Fruit fly (Drosophila melanogaster) whole organism, embryonic: Measurements from ENCODE around the gene CG14043.
A peak's percentile ranks its signal among the peaks of the same experiment; 100 is the strongest.

Experiments
- Adf1 ChIP-seq: fragments of 200-800 bp; sonication (Bioruptor generic); IDR thresholded peaks from 2 replicates; pipeline ENCODE4 v1.3.6; 2022; ENCODE audit warnings: missing biosample characterization, missing genetic modification characterization
- Aef1 ChIP-seq: fragments of 200-800 bp; sonication (Bioruptor generic); IDR thresholded peaks from 3 replicates; pipeline ENCODE4 v1.3.6; 2022; ENCODE audit warnings: missing biosample characterization, missing genetic modification characterization
- C15 ChIP-seq: fragments of 200-800 bp; sonication (Bioruptor generic); IDR thresholded peaks from 3 replicates; pipeline ENCODE4 v1.3.6; 2022; ENCODE audit warnings: missing biosample characterization, missing genetic modification characterization
- CG10267 ChIP-seq: fragments of 200-800 bp; sonication (Bioruptor generic); optimal IDR thresholded peaks from 2 replicates; lab custom pipeline; 2018; ENCODE audit warnings: missing biosample characterization, mild to moderate bottlenecking, missing genetic modification characterization, moderate library complexity
- CG12219 ChIP-seq: fragments of 200-800 bp; sonication (Bioruptor generic); optimal IDR thresholded peaks from 3 replicates; lab custom pipeline; 2018; ENCODE audit warnings: missing biosample characterization, mild to moderate bottlenecking, missing genetic modification characterization
- CG13424 ChIP-seq: fragments of 200-800 bp; sonication (Bioruptor generic); optimal IDR thresholded peaks from 2 replicates; lab custom pipeline; 2019; ENCODE audit warnings: missing biosample characterization, mild to moderate bottlenecking, missing genetic modification characterization, moderate library complexity
- CG14050 ChIP-seq: fragments of 200-800 bp; sonication (Bioruptor generic); IDR thresholded peaks from 3 replicates; pipeline ENCODE4 v1.3.6; 2022; ENCODE audit warnings: missing biosample characterization, missing genetic modification characterization
- CG15479 ChIP-seq: fragments of 200-800 bp; sonication (Bioruptor generic); optimal IDR thresholded peaks from 3 replicates; lab custom pipeline; 2019; ENCODE audit warnings: missing biosample characterization, mild to moderate bottlenecking, missing genetic modification characterization, moderate library complexity
- CG16813 ChIP-seq: fragments of 200-800 bp; sonication (Bioruptor generic); IDR thresholded peaks from 3 replicates; pipeline ENCODE4 v1.3.6; 2022; ENCODE audit warnings: missing biosample characterization, missing genetic modification characterization; ENCODE audit not compliant: partially characterized antibody
- CG17829 ChIP-seq: fragments of 200-800 bp; optimal IDR thresholded peaks from 2 replicates; lab custom pipeline; 2019; ENCODE audit warnings: missing biosample characterization, mild to moderate bottlenecking, missing genetic modification characterization, moderate library complexity
- CG17912 ChIP-seq: fragments of 200-800 bp; sonication (Bioruptor generic); optimal IDR thresholded peaks from 2 replicates; lab custom pipeline; 2018; ENCODE audit warnings: missing biosample characterization, mild to moderate bottlenecking, missing genetic modification characterization
- CG1832 ChIP-seq: fragments of 200-800 bp; sonication (Bioruptor generic); optimal IDR thresholded peaks from 2 replicates; lab custom pipeline; 2017; ENCODE audit warnings: missing biosample characterization, mild to moderate bottlenecking, missing genetic modification characterization, inconsistent platforms
- CG18619 ChIP-seq: fragments of 200-800 bp; sonication (Bioruptor generic); optimal IDR thresholded peaks from 3 replicates; lab custom pipeline; 2017; ENCODE audit warnings: missing biosample characterization, mild to moderate bottlenecking, missing genetic modification characterization
- CG2199 ChIP-seq: fragments of 200-800 bp; sonication (Bioruptor generic); IDR thresholded peaks from 3 replicates; pipeline ENCODE4 v1.3.6; 2022; ENCODE audit warnings: missing biosample characterization, missing genetic modification characterization
- CG2202 ChIP-seq: fragments of 200-800 bp; sonication (Bioruptor generic); optimal IDR thresholded peaks from 2 replicates; lab custom pipeline; 2018; ENCODE audit warnings: missing biosample characterization, mild to moderate bottlenecking, missing genetic modification characterization
- CG31388 ChIP-seq: fragments of 200-800 bp; sonication (Bioruptor generic); optimal IDR thresholded peaks from 2 replicates; lab custom pipeline; 2016; ENCODE audit warnings: missing biosample characterization, missing genetic modification characterization
- CG3281 ChIP-seq: fragments of 200-800 bp; sonication (Bioruptor generic); optimal IDR thresholded peaks from 3 replicates; lab custom pipeline; 2017; ENCODE audit warnings: missing biosample characterization, mild to moderate bottlenecking, missing genetic modification characterization
- CG4404 ChIP-seq: fragments of 200-800 bp; sonication (Bioruptor generic); IDR thresholded peaks from 2 replicates; pipeline ENCODE4 v1.3.6; 2022; ENCODE audit warnings: missing biosample characterization, missing genetic modification characterization
- CG9797 ChIP-seq: fragments of 200-800 bp; sonication (Bioruptor generic); optimal IDR thresholded peaks from 3 replicates; lab custom pipeline; 2018; ENCODE audit warnings: missing biosample characterization, mild to moderate bottlenecking, missing genetic modification characterization
- CG9817 ChIP-seq: fragments of 200-800 bp; sonication (Bioruptor generic); optimal IDR thresholded peaks from 2 replicates; lab custom pipeline; 2018; ENCODE audit warnings: missing biosample characterization, mild to moderate bottlenecking, missing genetic modification characterization, moderate library complexity
- D19A ChIP-seq: fragments of 200-800 bp; optimal IDR thresholded peaks from 3 replicates; lab custom pipeline; 2019; ENCODE audit warnings: missing biosample characterization, mild to moderate bottlenecking, missing genetic modification characterization, moderate library complexity
- D19B ChIP-seq: fragments of 200-800 bp; sonication (Bioruptor generic); optimal IDR thresholded peaks from 2 replicates; lab custom pipeline; 2017; ENCODE audit warnings: missing biosample characterization, mild to moderate bottlenecking, missing genetic modification characterization
- Dll ChIP-seq: fragments of 200-800 bp; sonication (Bioruptor generic); IDR thresholded peaks from 4 replicates; pipeline ENCODE4 v1.3.6; 2022; ENCODE audit warnings: missing biosample characterization, missing genetic modification characterization; ENCODE audit not compliant: partially characterized antibody
- Gsc ChIP-seq: fragments of 200-800 bp; sonication (Bioruptor generic); IDR thresholded peaks from 2 replicates; pipeline ENCODE4 v1.3.6; 2022; ENCODE audit warnings: missing biosample characterization, missing genetic modification characterization
- Mes4 ChIP-seq: fragments of 200-800 bp; sonication (Bioruptor generic); optimal IDR thresholded peaks from 2 replicates; lab custom pipeline; 2016; ENCODE audit warnings: missing biosample characterization, missing genetic modification characterization
- Taf1 ChIP-seq: fragments of 200-800 bp; sonication (Bioruptor generic); IDR thresholded peaks from 2 replicates; pipeline ENCODE4 v1.3.6; 2022; ENCODE audit warnings: missing biosample characterization, missing genetic modification characterization
- Tbp ChIP-seq: fragments of >200 bp; optimal IDR thresholded peaks from 2 replicates; lab custom pipeline; 2018; ENCODE audit warnings: missing biosample characterization, missing genetic modification characterization
- YL-1 ChIP-seq: fragments of 200-800 bp; sonication (Bioruptor generic); optimal IDR thresholded peaks from 3 replicates; lab custom pipeline; 2017; ENCODE audit warnings: missing biosample characterization, mild to moderate bottlenecking, missing genetic modification characterization
- al ChIP-seq: fragments of 200-800 bp; sonication (Bioruptor generic); IDR thresholded peaks from 2 replicates; pipeline ENCODE4 v1.3.6; 2022; ENCODE audit warnings: missing biosample characterization, missing genetic modification characterization
- amos ChIP-seq: fragments of 200-800 bp; sonication (Bioruptor generic); IDR thresholded peaks from 2 replicates; pipeline ENCODE4 v1.3.6; 2022; ENCODE audit warnings: missing biosample characterization, missing genetic modification characterization; ENCODE audit not compliant: partially characterized antibody
- bab2 ChIP-seq: fragments of 200-800 bp; sonication (Bioruptor generic); optimal IDR thresholded peaks from 2 replicates; lab custom pipeline; 2016; ENCODE audit warnings: missing biosample characterization, missing genetic modification characterization
- ci ChIP-seq: fragments of 200-800 bp; sonication (Bioruptor generic); IDR thresholded peaks from 3 replicates; pipeline ENCODE4 v1.3.6; 2022; ENCODE audit warnings: missing biosample characterization, missing genetic modification characterization
- dan ChIP-seq: fragments of 200-800 bp; sonication (Bioruptor generic); IDR thresholded peaks from 2 replicates; pipeline ENCODE4 v1.3.6; 2022; ENCODE audit warnings: missing biosample characterization, missing genetic modification characterization
- dpn ChIP-seq, 2 experiments: fragments of 200-800 bp; sonication (Bioruptor generic); optimal IDR thresholded peaks; 3 replicates each; lab custom pipeline; 2016; ENCODE audit warnings: missing biosample characterization in 2 of 2, missing genetic modification characterization in 2 of 2
- en ChIP-seq: fragments of 200-800 bp; sonication (Bioruptor generic); optimal IDR thresholded peaks from 2 replicates; lab custom pipeline; 2016; ENCODE audit warnings: missing biosample characterization, missing genetic modification characterization
- fd96Cb ChIP-seq: fragments of 200-800 bp; sonication (Bioruptor generic); optimal IDR thresholded peaks from 2 replicates; lab custom pipeline; 2018; ENCODE audit warnings: missing biosample characterization, mild to moderate bottlenecking, missing genetic modification characterization, moderate library complexity
- ftz-f1 ChIP-seq: fragments of 200-800 bp; sonication (Bioruptor generic); optimal IDR thresholded peaks from 2 replicates; lab custom pipeline; 2016; ENCODE audit warnings: missing biosample characterization, missing genetic modification characterization
- kay ChIP-seq: fragments of 200-800 bp; sonication (Bioruptor generic); optimal IDR thresholded peaks from 2 replicates; lab custom pipeline; 2016; ENCODE audit warnings: missing biosample characterization, missing genetic modification characterization
- kni ChIP-seq: fragments of 200-800 bp; sonication (Bioruptor generic); optimal IDR thresholded peaks from 3 replicates; lab custom pipeline; 2017; ENCODE audit warnings: mild to moderate bottlenecking, missing biosample characterization, missing genetic modification reagents, missing genetic modification characterization
- nmo ChIP-seq: fragments of 200-800 bp; sonication (Bioruptor generic); optimal IDR thresholded peaks from 2 replicates; lab custom pipeline; 2018; ENCODE audit warnings: missing biosample characterization, mild to moderate bottlenecking, missing genetic modification characterization, moderate library complexity
- oc ChIP-seq: fragments of 200-800 bp; sonication (Bioruptor generic); optimal IDR thresholded peaks from 2 replicates; lab custom pipeline; 2018; ENCODE audit warnings: missing biosample characterization, mild to moderate bottlenecking, missing genetic modification characterization, moderate library complexity
- org-1 ChIP-seq: fragments of 200-800 bp; sonication (Bioruptor generic); optimal IDR thresholded peaks from 2 replicates; lab custom pipeline; 2017; ENCODE audit warnings: missing biosample characterization, missing genetic modification characterization
- ranshi ChIP-seq: fragments of 200-800 bp; sonication (Bioruptor generic); IDR thresholded peaks from 2 replicates; pipeline ENCODE4 v1.3.6; 2022; ENCODE audit warnings: missing biosample characterization, missing genetic modification characterization
- so ChIP-seq: fragments of 200-800 bp; sonication (Bioruptor generic); IDR thresholded peaks from 3 replicates; pipeline ENCODE4 v1.3.6; 2022; ENCODE audit warnings: missing biosample characterization, missing genetic modification characterization
- sqz ChIP-seq: fragments of 200-800 bp; sonication (Bioruptor generic); optimal IDR thresholded peaks from 3 replicates; lab custom pipeline; 2018; ENCODE audit warnings: missing biosample characterization, mild to moderate bottlenecking, missing genetic modification characterization
- tap ChIP-seq: fragments of 200-800 bp; optimal IDR thresholded peaks from 3 replicates; lab custom pipeline; 2019; ENCODE audit warnings: missing biosample characterization, mild to moderate bottlenecking, missing genetic modification characterization, moderate library complexity
- tin ChIP-seq: fragments of 200-800 bp; sonication (Bioruptor generic); optimal IDR thresholded peaks from 3 replicates; lab custom pipeline; 2016; ENCODE audit warnings: missing biosample characterization, missing genetic modification characterization
- tll ChIP-seq, 2 experiments: fragments of 200-800 bp in 1 of 2; fragments of >200 bp in 1 of 2; sonication (Bioruptor generic) in 1 of 2; optimal IDR thresholded peaks; 2 replicates each; lab custom pipeline; 2017 to 2019; ENCODE audit warnings: missing biosample characterization in 2 of 2, missing genetic modification characterization in 2 of 2, mild to moderate bottlenecking in 1 of 2, moderate library complexity in 1 of 2
- zfh2 ChIP-seq: fragments of 200-800 bp; sonication (Bioruptor generic); optimal IDR thresholded peaks from 2 replicates; lab custom pipeline; 2016; ENCODE audit warnings: missing biosample characterization, missing genetic modification characterization

Gene CG14043

DNA sequence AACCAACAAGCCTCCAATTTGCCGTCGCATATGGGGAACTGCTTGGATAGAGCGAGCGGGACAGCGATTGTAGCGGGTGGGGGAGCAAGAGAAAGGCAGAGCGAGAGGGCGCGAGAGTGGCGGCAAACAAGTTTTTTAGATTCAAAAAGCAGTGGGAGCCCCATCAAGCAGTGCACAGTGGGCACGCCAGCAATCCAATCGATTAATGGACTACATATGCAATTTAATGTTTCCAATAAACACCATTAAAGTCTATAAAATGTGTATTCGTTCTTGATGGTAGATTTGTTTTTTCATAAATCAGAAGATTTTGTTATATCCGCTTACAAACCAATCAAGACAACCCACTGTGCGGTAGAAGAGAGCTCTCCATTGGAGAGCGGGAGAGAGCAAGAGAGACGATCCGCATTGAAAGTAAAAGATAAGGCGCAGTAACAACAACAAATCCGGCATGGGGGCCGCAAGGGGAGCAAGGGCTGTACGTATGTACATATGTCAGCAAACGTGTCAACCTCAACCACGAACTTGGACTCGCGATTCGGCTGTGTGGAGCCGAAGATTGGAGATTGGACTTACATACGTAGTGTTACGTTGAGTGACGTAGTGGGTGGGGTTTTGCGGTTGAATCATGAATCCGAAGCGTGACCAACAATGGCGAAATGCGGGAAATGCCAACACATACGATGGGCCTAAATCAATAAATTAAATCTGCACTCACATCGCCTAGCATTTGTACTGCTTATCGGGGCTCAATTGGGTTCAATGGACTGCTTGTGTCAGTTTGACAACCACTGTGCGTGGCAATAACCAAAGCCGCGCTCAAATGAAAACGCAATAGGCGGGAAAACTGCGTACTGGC lies 26.1 kb downstream of the CG14043 start (continued):
- peak; percentile 99 for TF ChIP-seq CG2202 (tag; lab: Kevin White, UChicago)
- peak; percentile 99 for TF ChIP-seq CG13424 (tag; lab: Kevin White, UChicago)
- TF ChIP-seq CG17829 (tag; lab: Kevin White, UChicago) = peak; percentile 99
- TF ChIP-seq en (GFP tag; lab: Kevin White, UChicago) = peak; percentile 99
- peak; percentile 96 for TF ChIP-seq CG10267
- TF ChIP-seq ftz-f1 = peak; percentile 88
- peak; percentile 97 for TF ChIP-seq dan (GFP tag; lab: Robert Waterston, UW)
- TF ChIP-seq kni = peak; percentile 96
- TF ChIP-seq nmo (GFP tag; lab: Kevin White, UChicago) = peak; percentile 99
- peak; percentile 98 for TF ChIP-seq tap (tag; lab: Kevin White, UChicago)
- TF ChIP-seq D19A (tag; lab: Kevin White, UChicago) = peak; percentile 97
- peak; percentile 98 for TF ChIP-seq CG18619
- TF ChIP-seq ranshi (GFP tag; lab: Robert Waterston, UW) = peak; percentile 99
- TF ChIP-seq CG2199 (GFP tag; lab: Robert Waterston, UW) = peak; percentile 99
- TF ChIP-seq zfh2 (GFP tag; lab: Kevin White, UChicago) = peak; percentile 99
- TF ChIP-seq CG16813 = peak; percentile 65
- peak; percentile 67 for TF ChIP-seq CG9797 (GFP tag; lab: Kevin White, UChicago)
- TF ChIP-seq CG3281 = peak; percentile 99
- TF ChIP-seq Tbp (GFP tag; lab: Kevin White, UChicago) = no peak
- peak; percentile 97 for TF ChIP-seq YL-1 (GFP tag; lab: Kevin White, UChicago)
- peak; percentile 98 for TF ChIP-seq CG9817 (tag; lab: Kevin White, UChicago)
- TF ChIP-seq org-1 = peak; percentile 98
- peak; percentile 99 for TF ChIP-seq dpn (GFP tag; optimal IDR thresholded peaks at IDR 0.05; lab: Kevin White, UChicago)
- TF ChIP-seq CG15479 (GFP tag; lab: Kevin White, UChicago) = no peak
- TF ChIP-seq D19B (GFP tag; lab: Kevin White, UChicago) = peak; percentile 95
- TF ChIP-seq CG4404 (GFP tag; lab: Robert Waterston, UW) = peak; percentile 98
- peak; percentile 99 for TF ChIP-seq so (GFP tag; lab: Robert Waterston, UW)
- no peak for TF ChIP-seq amos (GFP tag; lab: Robert Waterston, UW)
- peak; percentile 95 for TF ChIP-seq CG1832 (GFP tag; lab: Kevin White, UChicago)
- peak; percentile 100 for TF ChIP-seq ci (GFP tag; lab: Robert Waterston, UW)
- TF ChIP-seq tin (GFP tag; lab: Kevin White, UChicago) = peak; percentile 99
- peak; percentile 99 for TF ChIP-seq al
- TF ChIP-seq tll (GFP tag; optimal IDR thresholded peaks at IDR 0.05; lab: Kevin White, UChicago) = no peak
- TF ChIP-seq Aef1 (GFP tag; lab: Robert Waterston, UW) = peak; percentile 99
- peak; percentile 98 for TF ChIP-seq sqz (GFP tag; lab: Kevin White, UChicago)
- peak; percentile 99 for TF ChIP-seq CG14050 (GFP tag; lab: Robert Waterston, UW)
- TF ChIP-seq fd96Cb (tag; lab: Kevin White, UChicago) = peak; percentile 99
- TF ChIP-seq CG17912 (GFP tag; lab: Kevin White, UChicago) = peak; percentile 96
- TF ChIP-seq Gsc (GFP tag; lab: Robert Waterston, UW) = no peak; the same call in 1 of the 2 replicates
- TF ChIP-seq Dll = peak; percentile 59; the same call in 1 of the 4 replicates
- peak; percentile 99 for TF ChIP-seq Mes4 (GFP tag; lab: Kevin White, UChicago)
- TF ChIP-seq C15 (GFP tag; lab: Robert Waterston, UW) = peak; percentile 97
- TF ChIP-seq CG12219 (GFP tag; lab: Kevin White, UChicago) = peak; percentile 99
- TF ChIP-seq bab2 (GFP tag; lab: Kevin White, UChicago) = peak; percentile 99
- peak; percentile 97 for TF ChIP-seq kay (GFP tag; lab: Kevin White, UChicago)
- TF ChIP-seq oc (tag; lab: Kevin White, UChicago) = peak; percentile 99
- peak; percentile 87 for TF ChIP-seq Adf1
- TF ChIP-seq Taf1 (GFP tag; lab: Robert Waterston, UW) = peak; percentile 97
- peak; percentile 98 for TF ChIP-seq CG31388 (GFP tag; lab: Kevin White, UChicago)
